Worm (Caenorhabditis elegans): ENCODE data around the gene nxf-2.

Gene nxf-2

ce11 chrV:14417735-14418134, at the start of gene nxf-2, which contains the start of gene set-31:
Gene nxf-2, minus strand, starts transcription at chrV:14417835.
Gene set-31, plus strand, starts transcription at chrV:14417903.
- TF ChIP-seq elt-3 (tag; optimal IDR thresholded peaks at IDR 0.05), result no peak
- no peak for TF ChIP-seq unc-62 (GFP tag; optimal IDR thresholded peaks at IDR 0.05)
- TF ChIP-seq mab-5 (tag; optimal IDR thresholded peaks at IDR 0.05), result no peak
- no peak for TF ChIP-seq lin-13 (tag; optimal IDR thresholded peaks at IDR 0.05)
- no peak for TF ChIP-seq tbx-8 (GFP tag; optimal IDR thresholded peaks at IDR 0.05)
- TF ChIP-seq sem-2 (GFP tag; optimal IDR thresholded peaks at IDR 0.05), result no peak
- no peak for TF ChIP-seq elt-1 (tag; optimal IDR thresholded peaks at IDR 0.05; ENCODE audit: borderline replicate concordance, insufficient read depth)
- TF ChIP-seq snpc-4 (tag; optimal IDR thresholded peaks at IDR 0.05), result no peak
- TF ChIP-seq pha-4 (tag; optimal IDR thresholded peaks at IDR 0.05), result no peak

ce11 chrV:14464368-14464767, 46.7 kb upstream of the nxf-2 start, which contains the start of gene F08H9.4:
Gene F08H9.4, minus strand, starts transcription at chrV:14464428.
- TF ChIP-seq nhr-2 (tag; optimal IDR thresholded peaks at IDR 0.05), result no peak

- TF ChIP-seq drap-1 (GFP tag; optimal IDR thresholded peaks at IDR 0.05), result peak; percentile 14
- peak; percentile 7 for TF ChIP-seq cnd-1 (tag; optimal IDR thresholded peaks at IDR 0.05)
These were observed 45.5 kb upstream of the nxf-2 start, which contains the start of gene F08H9.3 for ce11 chrV:14463087-14463486. Gene F08H9.3, minus strand, starts transcription at chrV:14463338.

ce11 chrV:14462653-14463052, 45.0 kb upstream of the nxf-2 start:
- no peak for TF ChIP-seq unc-62 (GFP tag; optimal IDR thresholded peaks at IDR 0.05)
- no peak for TF ChIP-seq lsy-2 (tag; optimal IDR thresholded peaks at IDR 0.05)
- TF ChIP-seq hlh-1 (tag; optimal IDR thresholded peaks at IDR 0.05), result no peak
- TF ChIP-seq zip-8 (tag; optimal IDR thresholded peaks at IDR 0.05), result no peak
- no peak for TF ChIP-seq unc-120 (tag; optimal IDR thresholded peaks at IDR 0.05; ENCODE audit: poor library complexity, severe bottlenecking)
- TF ChIP-seq sem-2 (GFP tag; optimal IDR thresholded peaks at IDR 0.05), result no peak
- TF ChIP-seq drap-1 (GFP tag; optimal IDR thresholded peaks at IDR 0.05), result no peak
- no peak for TF ChIP-seq tbx-8 (GFP tag; optimal IDR thresholded peaks at IDR 0.05)
- no peak for TF ChIP-seq bed-3 (GFP tag; optimal IDR thresholded peaks at IDR 0.05)

ce11 chrV:14460615-14461102, 43.0 kb upstream of the nxf-2 start, which contains the start of gene F08H9.2:
Gene F08H9.2, plus strand, starts transcription at chrV:14460665.
- TF ChIP-seq ceh-43 (GFP tag; optimal IDR thresholded peaks at IDR 0.05) (no peak), ceh-83 (GFP tag; optimal IDR thresholded peaks at IDR 0.05) (no peak), drap-1 (GFP tag; optimal IDR thresholded peaks at IDR 0.05) (no peak), tbx-8 (GFP tag; optimal IDR thresholded peaks at IDR 0.05) (no peak), nhr-2 (tag; optimal IDR thresholded peaks at IDR 0.05) (no peak), mep-1 (tag; optimal IDR thresholded peaks at IDR 0.05) (no peak), blmp-1 (tag; optimal IDR thresholded peaks at IDR 0.05) (no peak), mls-2 (tag; optimal IDR thresholded peaks at IDR 0.05) (no peak), ham-2 (GFP tag; optimal IDR thresholded peaks at IDR 0.05) (no peak), unc-120 (tag; optimal IDR thresholded peaks at IDR 0.05; ENCODE audit: poor library complexity, severe bottlenecking) (no peak), M03D4.4 (tag; optimal IDR thresholded peaks at IDR 0.05) (no peak), unc-62 (GFP tag; optimal IDR thresholded peaks at IDR 0.05) (no peak), hlh-1 (tag; optimal IDR thresholded peaks at IDR 0.05) (no peak)

- TF ChIP-seq snpc-4 (tag; optimal IDR thresholded peaks at IDR 0.05) (no peak), zip-8 (tag; optimal IDR thresholded peaks at IDR 0.05) (no peak), lin-13 (tag; optimal IDR thresholded peaks at IDR 0.05) (no peak), unc-39 (tag; optimal IDR thresholded peaks at IDR 0.05) (no peak), unc-62 (GFP tag; optimal IDR thresholded peaks at IDR 0.05) (no peak), lin-32 (GFP tag; optimal IDR thresholded peaks at IDR 0.05) (no peak), bed-3 (GFP tag; optimal IDR thresholded peaks at IDR 0.05) (no peak), ham-2 (GFP tag; optimal IDR thresholded peaks at IDR 0.05) (no peak), ceh-83 (GFP tag; optimal IDR thresholded peaks at IDR 0.05) (no peak), ztf-11 (tag; optimal IDR thresholded peaks at IDR 0.05) (no peak), mab-5 (tag; optimal IDR thresholded peaks at IDR 0.05) (no peak), cnd-1 (tag; optimal IDR thresholded peaks at IDR 0.05) (no peak), nhr-2 (tag; optimal IDR thresholded peaks at IDR 0.05) (no peak), tbx-8 (GFP tag; optimal IDR thresholded peaks at IDR 0.05) (no peak), nhr-28 (tag; optimal IDR thresholded peaks at IDR 0.05) (no peak), elt-1 (tag; optimal IDR thresholded peaks at IDR 0.05; ENCODE audit: borderline replicate concordance, insufficient read depth) (no peak), ces-1 (GFP tag; optimal IDR thresholded peaks at IDR 0.05) (no peak)
These were observed 42.5 kb upstream of the nxf-2 start for ce11 chrV:14460122-14460521.

Measured in whole organism, mixed stage, embryonic.